Fruit fly (Drosophila melanogaster): ENCODE measurements around the gene Gba1a.

Gene Gba1a

DNA sequence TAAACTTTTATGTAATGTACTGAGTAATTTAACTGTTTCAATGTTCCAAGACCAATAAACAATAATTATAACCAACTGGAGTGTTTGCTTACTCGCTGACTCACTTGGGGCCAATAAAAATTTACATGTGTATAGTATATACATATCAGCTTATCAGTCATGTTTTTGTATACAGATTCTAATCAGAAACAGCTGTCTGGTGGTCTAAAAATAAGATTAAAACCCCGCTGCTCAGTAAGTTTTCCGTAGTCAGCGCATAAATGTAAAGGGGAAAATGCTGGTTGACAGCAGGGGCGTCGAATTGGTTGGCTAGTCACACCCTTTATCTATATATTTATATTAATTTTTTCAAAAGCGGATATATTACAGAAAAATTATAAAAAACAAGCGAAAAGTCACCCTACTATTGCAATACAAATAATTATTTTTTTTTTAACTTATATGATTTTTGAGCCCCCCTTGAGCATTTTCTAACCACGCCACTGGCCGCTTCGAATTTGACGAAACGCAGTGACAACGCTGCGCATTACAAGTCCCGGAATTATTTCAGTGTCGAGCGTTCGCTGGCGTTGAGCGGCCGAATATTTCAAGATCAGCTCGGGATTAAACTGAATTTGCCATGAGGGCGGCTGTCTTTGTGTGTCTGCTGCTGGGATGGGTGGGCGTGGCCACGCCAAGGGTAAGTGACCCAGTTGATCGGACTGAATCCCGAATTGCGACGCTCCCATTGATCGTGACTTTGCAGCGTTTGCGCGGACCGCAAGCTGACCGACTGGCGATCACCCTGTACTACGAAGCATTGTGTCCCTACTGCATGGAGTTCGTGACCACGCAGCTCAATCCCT lies 21.9 kb upstream of the Gba1a start, which contains the start of gene GILT2 (continued):
- TF ChIP-seq CG4424 (GFP tag; optimal IDR thresholded peaks at IDR 0.05) (peak; percentile 92), CG12659 (GFP tag; optimal IDR thresholded peaks at IDR 0.05) (peak; percentile 94), Dip3 (GFP tag; optimal IDR thresholded peaks at IDR 0.05) (peak; percentile 26), CG12071 (GFP tag; optimal IDR thresholded peaks at IDR 0.05) (peak; percentile 63), CG14050 (GFP tag; IDR thresholded peaks at IDR 0.05) (peak; percentile 83), CG12942 (GFP tag; optimal IDR thresholded peaks at IDR 0.05) (peak; percentile 85), slou (GFP tag; optimal IDR thresholded peaks at IDR 0.05) (peak; percentile 57), NFAT (GFP tag; IDR thresholded peaks at IDR 0.05) (peak; percentile 79), CG6272 (GFP tag; IDR thresholded peaks at IDR 0.05) (peak; percentile 91), CG18476 (GFP tag; optimal IDR thresholded peaks at IDR 0.05) (peak; percentile 86), cwo (GFP tag; optimal IDR thresholded peaks at IDR 0.05) (peak; percentile 91), nmo (GFP tag; optimal IDR thresholded peaks at IDR 0.05) (peak; percentile 95), Camta (GFP tag; optimal IDR thresholded peaks at IDR 0.05) (peak; percentile 39), CG9437 (GFP tag; optimal IDR thresholded peaks at IDR 0.05) (peak; percentile 80), her (GFP tag; optimal IDR thresholded peaks at IDR 0.05) (no peak), chif (GFP tag; optimal IDR thresholded peaks at IDR 0.05) (peak; percentile 35 to 61), CG7928 (GFP tag; optimal IDR thresholded peaks at IDR 0.05) (peak; percentile 47), CG3726 (GFP tag; IDR thresholded peaks at IDR 0.05) (peak; percentile 76; the same call in 2 of the 3 replicates), pb (GFP tag; optimal IDR thresholded peaks at IDR 0.05) (no peak), ssp (GFP tag; IDR thresholded peaks at IDR 0.05) (peak; percentile 81), ewg (GFP tag; optimal IDR thresholded peaks at IDR 0.05) (peak; percentile 83), disco-r (GFP tag; optimal IDR thresholded peaks at IDR 0.05) (no peak), Deaf1 (tag; optimal IDR thresholded peaks at IDR 0.05) (peak; percentile 71), bcd (GFP tag; optimal IDR thresholded peaks at IDR 0.05) (peak; percentile 92), CG11398 (GFP tag; optimal IDR thresholded peaks at IDR 0.05) (no peak), ro (GFP tag; IDR thresholded peaks at IDR 0.05) (peak; percentile 70), CG6175 (GFP tag; IDR thresholded peaks at IDR 0.05) (peak; percentile 39; the same call in 1 of the 3 replicates), CG2202 (tag; optimal IDR thresholded peaks at IDR 0.05) (peak; percentile 85), Atf-2 (GFP tag; optimal IDR thresholded peaks at IDR 0.05) (peak; percentile 37), nerfin-1 (tag; optimal IDR thresholded peaks at IDR 0.05) (peak; percentile 90), CG18599 (GFP tag; optimal IDR thresholded peaks at IDR 0.05) (peak; percentile 97), CG8089 (GFP tag; optimal IDR thresholded peaks at IDR 0.05) (no peak), fd96Cb (tag; optimal IDR thresholded peaks at IDR 0.05) (peak; percentile 93), CG6813 (GFP tag; optimal IDR thresholded peaks at IDR 0.05) (peak; percentile 92), Hr39 (optimal IDR thresholded peaks at IDR 0.05) (no peak), CG3847 (GFP tag; IDR thresholded peaks at IDR 0.05) (peak; percentile 92), Dbx (GFP tag; IDR thresholded peaks at IDR 0.05) (peak; percentile 93), CG12769 (tag; optimal IDR thresholded peaks at IDR 0.05) (no peak), CG8765 (GFP tag; IDR thresholded peaks at IDR 0.05) (peak; percentile 79), wdn (GFP tag; IDR thresholded peaks at IDR 0.05) (peak; percentile 79), Tbp (GFP tag; optimal IDR thresholded peaks at IDR 0.05) (no peak), Fer2 (tag; optimal IDR thresholded peaks at IDR 0.05) (peak; percentile 86), HmgD (GFP tag; optimal IDR thresholded peaks at IDR 0.05) (no peak), eyg (GFP tag; optimal IDR thresholded peaks at IDR 0.05) (peak; percentile 29), CG13624 (GFP tag; optimal IDR thresholded peaks at IDR 0.05) (peak; percentile 64), lab (GFP tag; optimal IDR thresholded peaks at IDR 0.05) (peak; percentile 97), Gsc (GFP tag; IDR thresholded peaks at IDR 0.05) (peak; percentile 63), CG3163 (GFP tag; optimal IDR thresholded peaks at IDR 0.05) (no peak), NC2β (GFP tag; optimal IDR thresholded peaks at IDR 0.05) (peak; percentile 9), CG1792 (GFP tag; optimal IDR thresholded peaks at IDR 0.05) (peak; percentile 44)
